Worm (Caenorhabditis elegans): ENCODE data around the gene C40A11.3.

DNA sequence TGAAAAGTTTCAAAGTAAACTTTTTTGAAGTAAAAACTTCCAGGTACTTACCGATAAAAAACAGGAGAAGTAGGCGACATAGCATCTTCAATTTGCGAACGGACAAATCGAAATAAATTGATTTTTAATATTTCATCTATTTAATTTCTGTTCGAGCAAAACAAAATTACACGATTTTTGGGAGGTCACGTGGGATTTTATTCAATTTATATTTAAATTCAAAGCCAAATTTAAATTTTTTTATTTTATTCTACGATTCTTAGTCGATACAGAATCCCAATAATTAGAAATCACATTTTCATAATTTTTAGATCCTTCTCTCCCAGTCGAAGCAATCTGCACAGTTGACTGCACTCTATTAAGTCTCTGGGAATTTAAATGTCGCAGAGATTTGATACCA, 29.2 kb downstream of the C40A11.3 start, which contains the start of gene C33C12.12:
- TF ChIP-seq mep-1 (tag; optimal IDR thresholded peaks at IDR 0.05) (no peak), lin-13 (tag; optimal IDR thresholded peaks at IDR 0.05) (no peak), mab-5 (tag; optimal IDR thresholded peaks at IDR 0.05) (no peak), blmp-1 (tag; optimal IDR thresholded peaks at IDR 0.05) (no peak), snpc-4 (tag; optimal IDR thresholded peaks at IDR 0.05) (no peak)

Data from whole organism, mixed stage, embryonic.